Worm (Caenorhabditis elegans) whole organism, late embryonic: Measurements from ENCODE around the gene rpl-42.

Experiments used
- C08G9.2 ChIP-seq: sonication (generic microtip); optimal IDR thresholded peaks from 2 replicates; lab custom pipeline; 2016; ENCODE audit warnings: mild to moderate bottlenecking, missing genetic modification characterization, moderate library complexity, missing compliant biosample characterization
- F13H6.1 ChIP-seq: sonication (generic microtip); optimal IDR thresholded peaks from 2 replicates; lab custom pipeline; 2016; ENCODE audit warnings: missing genetic modification characterization, missing compliant biosample characterization
- K09A11.1 ChIP-seq: sonication (generic microtip); optimal IDR thresholded peaks from 2 replicates; lab custom pipeline; 2017; ENCODE audit warnings: antibody characterized with exemption, mild to moderate bottlenecking, missing genetic modification characterization, missing compliant biosample characterization; ENCODE audit not compliant: insufficient read depth
- T23F11.4 ChIP-seq: fragments of 200-800 bp; sonication (Bioruptor generic); optimal IDR thresholded peaks from 2 replicates; lab custom pipeline; 2018; ENCODE audit warnings: mild to moderate bottlenecking, missing genetic modification characterization, missing compliant biosample characterization
- Y22D7AL.16 ChIP-seq: sonication (generic microtip); optimal IDR thresholded peaks from 2 replicates; lab custom pipeline; 2016; ENCODE audit warnings: missing genetic modification characterization, missing compliant biosample characterization
- ceh-14 ChIP-seq: sonication (generic microtip); optimal IDR thresholded peaks from 2 replicates; lab custom pipeline; 2016; ENCODE audit warnings: missing genotype, missing genetic modification characterization, missing compliant biosample characterization
- ceh-19 ChIP-seq: fragments of 200-800 bp; sonication (Bioruptor generic); optimal IDR thresholded peaks from 2 replicates; lab custom pipeline; 2018; ENCODE audit warnings: mild to moderate bottlenecking, missing genetic modification characterization, missing compliant biosample characterization
- ceh-24 ChIP-seq: sonication (generic microtip); optimal IDR thresholded peaks from 2 replicates; lab custom pipeline; 2016; ENCODE audit warnings: mild to moderate bottlenecking, missing genetic modification characterization, missing compliant biosample characterization
- ceh-31 ChIP-seq: sonication (generic microtip); optimal IDR thresholded peaks from 2 replicates; lab custom pipeline; 2016; ENCODE audit warnings: missing genetic modification characterization, missing compliant biosample characterization
- ceh-9 ChIP-seq: sonication (generic microtip); optimal IDR thresholded peaks from 2 replicates; lab custom pipeline; 2016; ENCODE audit warnings: mild to moderate bottlenecking, missing genetic modification characterization, inconsistent platforms, missing compliant biosample characterization
- che-1 ChIP-seq: sonication (generic microtip); optimal IDR thresholded peaks from 2 replicates; lab custom pipeline; 2016; ENCODE audit warnings: mild to moderate bottlenecking, missing genetic modification characterization, missing compliant biosample characterization
- eyg-1 ChIP-seq: sonication (generic microtip); optimal IDR thresholded peaks from 2 replicates; lab custom pipeline; 2016; ENCODE audit warnings: missing genotype, missing genetic modification characterization, missing compliant biosample characterization
- fax-1 ChIP-seq: sonication (generic microtip); optimal IDR thresholded peaks from 2 replicates; lab custom pipeline; 2016; ENCODE audit warnings: missing genotype, missing genetic modification characterization, missing compliant biosample characterization
- fkh-6 ChIP-seq: sonication (generic microtip); optimal IDR thresholded peaks from 2 replicates; lab custom pipeline; 2016; ENCODE audit warnings: missing genetic modification characterization, missing compliant biosample characterization
- hlh-30 ChIP-seq: sonication (generic microtip); optimal IDR thresholded peaks from 2 replicates; lab custom pipeline; 2017; ENCODE audit warnings: antibody characterized with exemption, missing genetic modification characterization, missing compliant biosample characterization; ENCODE audit not compliant: insufficient read depth
- hlh-6 ChIP-seq: sonication (generic microtip); optimal IDR thresholded peaks from 2 replicates; lab custom pipeline; 2016; ENCODE audit warnings: missing genotype, missing genetic modification characterization, missing compliant biosample characterization
- lin-11 ChIP-seq: fragments of 200-800 bp; sonication (Bioruptor generic); optimal IDR thresholded peaks from 2 replicates; lab custom pipeline; 2018; ENCODE audit warnings: mild to moderate bottlenecking, missing genetic modification characterization, missing compliant biosample characterization
- madf-2 ChIP-seq: sonication (generic microtip); optimal IDR thresholded peaks from 2 replicates; lab custom pipeline; 2017; ENCODE audit warnings: missing genetic modification characterization, missing compliant biosample characterization
- nhr-232 ChIP-seq: sonication (generic microtip); optimal IDR thresholded peaks from 2 replicates; lab custom pipeline; 2016; ENCODE audit warnings: missing genetic modification characterization, missing compliant biosample characterization
- npax-4 ChIP-seq: sonication (generic microtip); optimal IDR thresholded peaks from 2 replicates; lab custom pipeline; 2016; ENCODE audit warnings: missing genetic modification characterization, missing compliant biosample characterization
- odd-2 ChIP-seq: sonication (generic microtip); optimal IDR thresholded peaks from 2 replicates; lab custom pipeline; 2017; ENCODE audit warnings: antibody characterized with exemption, mild to moderate bottlenecking, missing genetic modification characterization, missing compliant biosample characterization
- pha-2 ChIP-seq: sonication (generic microtip); optimal IDR thresholded peaks from 2 replicates; lab custom pipeline; 2017; ENCODE audit warnings: mild to moderate bottlenecking, missing genetic modification characterization, missing compliant biosample characterization
- pha-4 ChIP-seq: fragments of 150-350 bp; optimal IDR thresholded peaks from 2 replicates; lab custom pipeline; 2018; ENCODE audit warnings: missing biosample characterization, missing genetic modification reagents, missing genetic modification characterization
- pqm-1 ChIP-seq: sonication (generic microtip); optimal IDR thresholded peaks from 2 replicates; lab custom pipeline; 2016; ENCODE audit warnings: missing genetic modification characterization, missing compliant biosample characterization
- ref-2 ChIP-seq: sonication (generic microtip); optimal IDR thresholded peaks from 2 replicates; lab custom pipeline; 2016; ENCODE audit warnings: missing genetic modification characterization, missing compliant biosample characterization
- rnt-1 ChIP-seq: sonication (generic microtip); optimal IDR thresholded peaks from 2 replicates; lab custom pipeline; 2016; ENCODE audit warnings: missing genetic modification characterization, missing compliant biosample characterization
- sdc-2 ChIP-seq: sonication (generic microtip); optimal IDR thresholded peaks from 2 replicates; lab custom pipeline; 2016; ENCODE audit warnings: missing genotype, missing genetic modification characterization, missing compliant biosample characterization
- sox-2 ChIP-seq: fragments of 200-800 bp; sonication (Bioruptor generic); IDR thresholded peaks from 2 replicates; pipeline ENCODE4 v1.3.6; 2022; ENCODE audit warnings: missing genetic modification reagents, missing genetic modification characterization, missing compliant biosample characterization
- sox-4 ChIP-seq: sonication (generic microtip); optimal IDR thresholded peaks from 2 replicates; lab custom pipeline; 2017; ENCODE audit warnings: mild to moderate bottlenecking, missing genetic modification characterization, inconsistent platforms, missing compliant biosample characterization
- tbx-7 ChIP-seq: sonication (generic microtip); optimal IDR thresholded peaks from 2 replicates; lab custom pipeline; 2016; ENCODE audit warnings: missing genotype, missing genetic modification characterization, missing compliant biosample characterization
- ttx-3 ChIP-seq: sonication (generic microtip); optimal IDR thresholded peaks from 2 replicates; lab custom pipeline; 2016; ENCODE audit warnings: missing genetic modification reagents, missing genetic modification characterization, missing compliant biosample characterization
- unc-42 ChIP-seq: sonication (generic microtip); optimal IDR thresholded peaks from 2 replicates; lab custom pipeline; 2016; ENCODE audit warnings: missing genotype, missing genetic modification characterization, missing compliant biosample characterization
- ztf-16 ChIP-seq: sonication (generic microtip); optimal IDR thresholded peaks from 2 replicates; lab custom pipeline; 2017; ENCODE audit warnings: missing genetic modification characterization, missing compliant biosample characterization

The rpl-42 gene

DNA sequence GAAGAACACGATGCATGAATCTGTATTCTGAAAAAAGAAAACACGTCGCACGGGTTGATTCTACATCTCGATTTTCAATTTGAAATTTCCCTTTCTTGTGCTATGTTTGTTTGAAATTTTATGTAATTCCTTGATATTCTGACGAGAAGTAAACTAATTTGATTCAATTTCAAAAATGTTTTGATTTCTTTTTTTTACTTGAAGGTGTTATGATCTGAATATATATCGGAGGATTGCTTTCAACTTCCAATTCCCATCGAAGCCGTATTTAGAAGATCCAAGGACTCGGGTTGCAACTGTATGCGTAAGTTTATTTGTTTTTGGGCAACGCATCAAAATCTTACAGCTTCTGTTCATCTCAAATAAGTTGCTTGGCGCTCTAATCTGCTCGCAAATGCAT lies 34.9 kb downstream of the rpl-42 start, which contains the start of gene F40F8.1:
Gene F40F8.1 (plus strand): TSS at position 301 of the 400 bp plus-strand sequence.
- TF ChIP-seq K09A11.1 (tag; lab: Kevin White, UChicago) (no peak), ref-2 (tag; lab: Kevin White, UChicago) (no peak), fkh-6 (tag; lab: Kevin White, UChicago) (no peak), che-1 (tag; lab: Kevin White, UChicago) (no peak), F13H6.1 (tag; lab: Kevin White, UChicago) (no peak), ceh-24 (tag; lab: Kevin White, UChicago) (no peak), pha-2 (tag; lab: Kevin White, UChicago) (no peak), ceh-9 (tag; lab: Kevin White, UChicago) (no peak), C08G9.2 (tag; lab: Kevin White, UChicago) (no peak), nhr-232 (tag; lab: Kevin White, UChicago) (no peak), pha-4 (no peak), odd-2 (tag; lab: Kevin White, UChicago) (no peak), pqm-1 (tag; lab: Kevin White, UChicago) (no peak), ceh-14 (tag; lab: Kevin White, UChicago) (no peak), sdc-2 (no peak), ceh-31 (no peak), hlh-30 (tag; lab: Kevin White, UChicago) (no peak), sox-2 (GFP tag; lab: Robert Waterston, UW) (no peak)

DNA sequence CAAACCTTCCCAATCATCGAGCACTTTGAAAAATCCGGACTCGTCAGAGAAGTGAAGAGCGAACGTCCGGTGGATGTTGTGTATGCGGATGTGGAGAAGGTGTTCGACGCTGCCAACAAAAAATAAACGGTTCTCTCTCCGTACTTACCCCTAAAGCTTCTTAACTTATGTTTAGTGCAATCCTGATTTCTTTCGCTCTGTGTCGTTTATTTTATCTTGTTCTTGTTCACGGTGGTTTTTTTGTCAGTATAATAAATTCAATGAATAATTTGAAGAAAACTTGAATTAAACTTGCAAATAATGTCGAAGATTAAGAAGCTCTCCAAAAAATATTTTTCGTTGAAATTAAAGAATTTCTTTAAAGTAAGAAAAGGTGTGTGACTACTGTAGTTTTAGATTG lies 36.5 kb downstream of the rpl-42 start, which contains the start of gene F40F8.3:
Gene F40F8.3 (plus strand): TSS at position 301 of the 400 bp plus-strand sequence.
- TF ChIP-seq tbx-7 (no peak), madf-2 (no peak), ceh-19 (no peak), hlh-30 (tag; lab: Kevin White, UChicago) (no peak), ttx-3 (tag; lab: Kevin White, UChicago) (no peak), T23F11.4 (GFP tag; lab: Kevin White, UChicago) (no peak)

DNA sequence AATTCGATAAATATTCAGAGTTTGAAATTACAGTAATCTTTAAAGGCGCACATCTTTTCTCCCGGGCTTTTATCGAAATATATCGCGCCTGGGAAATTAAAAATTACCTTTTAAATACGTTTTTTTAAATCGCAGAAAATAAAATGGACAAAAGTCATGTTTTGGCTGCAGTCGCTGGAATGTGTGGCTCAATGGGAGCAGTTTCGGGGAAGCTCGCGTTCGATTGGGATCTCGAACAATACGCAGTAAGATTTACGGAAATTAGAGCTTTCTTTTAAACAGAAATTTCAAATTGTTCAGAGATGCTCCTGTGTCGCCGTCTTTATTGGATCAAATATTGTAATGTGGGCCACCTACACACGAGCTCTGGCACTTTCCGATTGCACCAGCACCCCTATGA lies 37.0 kb downstream of the rpl-42 start, which contains the start of gene F40F8.12:
Gene F40F8.12 (plus strand): TSS at position 301 of the 400 bp plus-strand sequence.
- TF ChIP-seq ceh-19: no peak
- no peak for TF ChIP-seq fax-1
- no peak for TF ChIP-seq ceh-9 (tag; lab: Kevin White, UChicago)
- no peak for TF ChIP-seq unc-42
- no peak for TF ChIP-seq hlh-6 (tag; lab: Kevin White, UChicago)
- TF ChIP-seq lin-11 (tag; lab: Kevin White, UChicago): no peak
- TF ChIP-seq Y22D7AL.16 (tag; lab: Kevin White, UChicago): no peak
- no peak for TF ChIP-seq F13H6.1 (tag; lab: Kevin White, UChicago)
- TF ChIP-seq ref-2 (tag; lab: Kevin White, UChicago): no peak
- TF ChIP-seq eyg-1: no peak
- no peak for TF ChIP-seq K09A11.1 (tag; lab: Kevin White, UChicago)
- no peak for TF ChIP-seq npax-4 (tag; lab: Kevin White, UChicago)
- no peak for TF ChIP-seq tbx-7
- TF ChIP-seq che-1 (tag; lab: Kevin White, UChicago): no peak
- no peak for TF ChIP-seq sox-4
- no peak for TF ChIP-seq ztf-16 (tag; lab: Kevin White, UChicago)
- TF ChIP-seq pha-4: no peak

DNA sequence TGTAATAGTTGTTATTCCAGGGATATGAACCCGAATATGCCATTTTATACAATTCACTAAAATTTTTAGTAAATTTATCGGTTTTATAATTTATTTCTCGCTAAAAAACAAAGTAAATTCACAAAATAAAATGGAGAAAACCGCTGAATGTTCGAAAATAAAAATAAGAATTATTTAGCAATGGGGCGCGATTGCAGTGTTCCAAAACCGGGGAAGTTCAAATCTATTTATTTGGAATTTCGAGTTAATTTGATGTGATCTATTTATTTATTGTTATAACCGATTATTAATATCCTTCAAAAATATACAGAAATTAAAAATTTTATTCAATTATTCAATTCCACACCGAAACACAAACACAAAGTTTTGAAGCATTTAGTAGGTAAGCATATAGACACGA lies 40.0 kb downstream of the rpl-42 start, which contains the start of gene F40F8.11:
Gene F40F8.11 (minus strand): TSS at position 49 of the 400 bp plus-strand sequence.
- TF ChIP-seq rnt-1 (tag; lab: Kevin White, UChicago): no peak
- TF ChIP-seq unc-42: peak; percentile 4

DNA sequence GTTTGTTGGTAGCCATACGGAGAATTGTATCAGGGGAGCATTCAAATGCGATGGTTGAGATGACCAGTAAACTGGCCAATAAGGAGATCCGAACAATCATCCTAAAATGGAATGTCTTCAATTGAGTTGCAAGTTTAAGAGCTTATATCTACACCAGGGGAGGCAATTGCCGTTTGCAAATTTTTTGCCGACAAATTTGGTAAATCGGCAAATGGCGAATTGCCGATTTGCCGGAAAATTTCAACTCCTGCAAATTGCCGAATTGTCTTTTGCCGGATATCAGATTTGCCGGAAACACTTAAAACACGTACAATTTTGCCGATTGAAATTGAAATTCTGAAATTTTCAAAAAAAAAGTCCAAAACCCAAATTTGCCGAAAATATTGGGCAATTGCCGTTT lies 42.3 kb downstream of the rpl-42 start, which contains the start of gene F40F8.5:
Gene F40F8.5 (minus strand): TSS at position 101 of the 400 bp plus-strand sequence.
- TF ChIP-seq ceh-9 (tag; lab: Kevin White, UChicago) (no peak), sox-2 (GFP tag; lab: Robert Waterston, UW) (no peak)
